Fruit fly (Drosophila melanogaster) whole organism, prepupa: ENCODE data around the gene Jwa.

Experiments used
- Blimp-1 ChIP-seq: fragments of 200-800 bp; sonication (Bioruptor generic); optimal IDR thresholded peaks from 3 replicates; lab custom pipeline; 2017; ENCODE audit warnings: missing biosample characterization, missing genetic modification characterization, mild to moderate bottlenecking, moderate library complexity, missing genetic modification reagents
- CG10669 ChIP-seq: fragments of 200-800 bp; sonication (Bioruptor generic); optimal IDR thresholded peaks from 3 replicates; lab custom pipeline; 2018; ENCODE audit warnings: missing biosample characterization, mild to moderate bottlenecking, missing genetic modification characterization, moderate library complexity
- CG11294 ChIP-seq: fragments of 200-800 bp; sonication (Bioruptor generic); IDR thresholded peaks from 2 replicates; pipeline ENCODE4 v1.3.6; 2022; ENCODE audit warnings: missing biosample characterization, missing genetic modification characterization
- CG11762 ChIP-seq: fragments of 200-800 bp; sonication (Bioruptor generic); optimal IDR thresholded peaks from 3 replicates; lab custom pipeline; 2016; ENCODE audit warnings: missing biosample characterization, missing genetic modification characterization; ENCODE audit not compliant: insufficient read depth
- CG15336 ChIP-seq: fragments of 200-800 bp; sonication (Bioruptor generic); IDR thresholded peaks from 2 replicates; pipeline ENCODE4 v1.3.6; 2022; ENCODE audit warnings: missing biosample characterization, missing genetic modification characterization
- CG1621 ChIP-seq: fragments of 200-800 bp; sonication (Bioruptor generic); optimal IDR thresholded peaks from 3 replicates; lab custom pipeline; 2018; ENCODE audit warnings: missing biosample characterization, mild to moderate bottlenecking, missing genetic modification characterization
- CG16779 ChIP-seq: fragments of 200-800 bp; sonication (Bioruptor generic); optimal IDR thresholded peaks from 3 replicates; lab custom pipeline; 2017; ENCODE audit warnings: missing biosample characterization, mild to moderate bottlenecking, missing genetic modification characterization
- CG3032 ChIP-seq: fragments of 200-800 bp; optimal IDR thresholded peaks from 2 replicates; lab custom pipeline; 2019; ENCODE audit warnings: missing biosample characterization, mild to moderate bottlenecking, missing genetic modification characterization, moderate library complexity
- CG31627 ChIP-seq: fragments of 200-800 bp; sonication (Bioruptor generic); optimal IDR thresholded peaks from 3 replicates; lab custom pipeline; 2016; ENCODE audit warnings: missing biosample characterization, missing genetic modification characterization
- CG32006 ChIP-seq: fragments of 200-800 bp; sonication (Bioruptor generic); optimal IDR thresholded peaks from 3 replicates; lab custom pipeline; 2017; ENCODE audit warnings: missing biosample characterization, mild to moderate bottlenecking, missing genetic modification characterization
- CG3919 ChIP-seq: fragments of 200-800 bp; sonication (Bioruptor generic); optimal IDR thresholded peaks from 3 replicates; lab custom pipeline; 2016; ENCODE audit warnings: missing biosample characterization, missing genetic modification characterization
- CG4318 ChIP-seq: fragments of 200-800 bp; sonication (Bioruptor generic); optimal IDR thresholded peaks from 3 replicates; lab custom pipeline; 2017; ENCODE audit warnings: missing biosample characterization, mild to moderate bottlenecking, missing genetic modification characterization
- CG6276 ChIP-seq: fragments of 200-800 bp; sonication (Bioruptor generic); optimal IDR thresholded peaks from 2 replicates; lab custom pipeline; 2017; ENCODE audit warnings: missing biosample characterization, mild to moderate bottlenecking, missing genetic modification characterization
- CG6808 ChIP-seq: fragments of 200-800 bp; sonication (Bioruptor generic); optimal IDR thresholded peaks from 3 replicates; lab custom pipeline; 2017; ENCODE audit warnings: missing biosample characterization, missing genetic modification characterization, mild to moderate bottlenecking, moderate library complexity, missing genetic modification reagents
- CG6854 ChIP-seq: fragments of 200-800 bp; sonication (Bioruptor generic); optimal IDR thresholded peaks from 2 replicates; lab custom pipeline; 2017; ENCODE audit warnings: missing biosample characterization, mild to moderate bottlenecking, missing genetic modification characterization
- CG7368 ChIP-seq: fragments of 200-800 bp; sonication (Bioruptor generic); optimal IDR thresholded peaks from 3 replicates; lab custom pipeline; 2016; ENCODE audit warnings: missing biosample characterization, missing genetic modification characterization
- CG8119 ChIP-seq: fragments of 200-800 bp; sonication (Bioruptor generic); IDR thresholded peaks from 3 replicates; pipeline ENCODE4 v1.3.6; 2022; ENCODE audit warnings: missing biosample characterization, missing genetic modification characterization
- Eip75B ChIP-seq: fragments of 200-800 bp; sonication (Bioruptor generic); optimal IDR thresholded peaks from 3 replicates; lab custom pipeline; 2016; ENCODE audit warnings: missing biosample characterization, missing genetic modification characterization
- Eip78C ChIP-seq: fragments of 200-800 bp; sonication (Bioruptor generic); peaks from one replicate; lab custom pipeline; 2016; ENCODE audit warnings: missing biosample characterization, missing genetic modification characterization
- Ets21C ChIP-seq: fragments of 200-800 bp; sonication (Bioruptor generic); optimal IDR thresholded peaks from 3 replicates; lab custom pipeline; 2016; ENCODE audit warnings: missing biosample characterization, missing genetic modification characterization
- Hr4 ChIP-seq: fragments of 200-800 bp; sonication (Bioruptor generic); optimal IDR thresholded peaks from 3 replicates; lab custom pipeline; 2016; ENCODE audit warnings: missing biosample characterization, missing genetic modification characterization
- Met ChIP-seq: fragments of 200-800 bp; sonication (Bioruptor generic); optimal IDR thresholded peaks from 3 replicates; lab custom pipeline; 2016; ENCODE audit warnings: missing biosample characterization, missing genetic modification characterization
- OdsH ChIP-seq: fragments of 200-800 bp; sonication (Bioruptor generic); optimal IDR thresholded peaks from 3 replicates; lab custom pipeline; 2016; ENCODE audit warnings: missing biosample characterization, missing genetic modification characterization
- Smox ChIP-seq: fragments of 200-800 bp; sonication (Bioruptor generic); optimal IDR thresholded peaks from 3 replicates; lab custom pipeline; 2016; ENCODE audit warnings: missing biosample characterization, missing genetic modification characterization
- Sox102F ChIP-seq: fragments of 200-800 bp; sonication (Bioruptor generic); optimal IDR thresholded peaks from 2 replicates; lab custom pipeline; 2016; ENCODE audit warnings: missing biosample characterization, mild to moderate bottlenecking, missing genetic modification characterization
- Sox14 ChIP-seq: fragments of 200-800 bp; sonication (Bioruptor generic); optimal IDR thresholded peaks from 3 replicates; lab custom pipeline; 2016; ENCODE audit warnings: missing biosample characterization, missing genetic modification characterization
- Sox15 ChIP-seq: fragments of 200-800 bp; sonication (Bioruptor generic); optimal IDR thresholded peaks from 3 replicates; lab custom pipeline; 2016; ENCODE audit warnings: missing biosample characterization, missing genetic modification characterization
- dsx ChIP-seq: fragments of 200-800 bp; optimal IDR thresholded peaks from 3 replicates; lab custom pipeline; 2019; ENCODE audit warnings: missing biosample characterization, mild to moderate bottlenecking, missing genetic modification characterization, moderate library complexity; ENCODE audit not compliant: poor library complexity, severe bottlenecking
- eg ChIP-seq: fragments of 200-800 bp; sonication (Bioruptor generic); IDR thresholded peaks from 3 replicates; pipeline ENCODE4 v1.3.6; 2022; ENCODE audit warnings: missing biosample characterization, missing genetic modification characterization
- esn ChIP-seq: fragments of 200-800 bp; sonication (Bioruptor generic); optimal IDR thresholded peaks from 2 replicates; lab custom pipeline; 2016; ENCODE audit warnings: missing biosample characterization, mild to moderate bottlenecking, missing genetic modification characterization, moderate library complexity
- fd85E ChIP-seq: fragments of 200-800 bp; sonication (Bioruptor generic); optimal IDR thresholded peaks from 3 replicates; lab custom pipeline; 2016; ENCODE audit warnings: missing biosample characterization, missing genetic modification characterization
- fkh ChIP-seq: fragments of 200-800 bp; sonication (Bioruptor generic); optimal IDR thresholded peaks from 3 replicates; lab custom pipeline; 2017; ENCODE audit warnings: missing biosample characterization, mild to moderate bottlenecking, missing genetic modification characterization, moderate library complexity
- net ChIP-seq: fragments of 200-800 bp; sonication (Bioruptor generic); optimal IDR thresholded peaks from 3 replicates; lab custom pipeline; 2016; ENCODE audit warnings: missing biosample characterization, missing genetic modification characterization
- pdm3 ChIP-seq: fragments of 200-800 bp; sonication (Bioruptor generic); optimal IDR thresholded peaks from 3 replicates; lab custom pipeline; 2016; ENCODE audit warnings: missing biosample characterization, missing genetic modification characterization
- salr ChIP-seq, 2 experiments: fragments of 200-800 bp; sonication (Bioruptor generic); optimal IDR thresholded peaks; 3 replicates each; lab custom pipeline; 2016 to 2018; ENCODE audit warnings: missing biosample characterization in 2 of 2, missing genetic modification characterization in 2 of 2, mild to moderate bottlenecking in 1 of 2
- spab ChIP-seq: fragments of 200-800 bp; sonication (Bioruptor generic); optimal IDR thresholded peaks from 2 replicates; lab custom pipeline; 2017; ENCODE audit warnings: missing biosample characterization, mild to moderate bottlenecking, missing genetic modification characterization, missing genetic modification reagents
- ss ChIP-seq, 2 experiments: fragments of 200-800 bp; sonication (Bioruptor generic); optimal IDR thresholded peaks; 2 replicates in 1 of 2; 3 replicates in 1 of 2; lab custom pipeline; 2017 to 2018; ENCODE audit warnings: mild to moderate bottlenecking in 2 of 2, missing biosample characterization in 2 of 2, missing genetic modification characterization in 2 of 2, moderate library complexity in 1 of 2
- svp ChIP-seq: fragments of 200-800 bp; sonication (Bioruptor generic); peaks from one replicate; lab custom pipeline; 2016; ENCODE audit warnings: missing biosample characterization, missing genetic modification characterization
- topi ChIP-seq: fragments of 200-800 bp; sonication (Bioruptor generic); optimal IDR thresholded peaks from 3 replicates; lab custom pipeline; 2016; ENCODE audit warnings: missing biosample characterization, missing genetic modification characterization
- vri ChIP-seq: fragments of 200-800 bp; sonication (Bioruptor generic); optimal IDR thresholded peaks from 3 replicates; lab custom pipeline; 2016; ENCODE audit warnings: missing biosample characterization, mild to moderate bottlenecking, missing genetic modification characterization

Jwa gene

dm6 chr2L:18735553-18736167, 30.2 kb upstream of the Jwa start:
- peak; percentile 48; the same call in 1 of the 3 replicates for TF ChIP-seq eg (GFP tag; lab: Robert Waterston, UW)
- peak; percentile 11 for TF ChIP-seq svp
- TF ChIP-seq OdsH (GFP tag; lab: Kevin White, UChicago), result no peak
- TF ChIP-seq CG11294 (GFP tag; lab: Robert Waterston, UW), result no peak
- TF ChIP-seq CG15336 (GFP tag; lab: Robert Waterston, UW), result no peak
- TF ChIP-seq vri (GFP tag; lab: Kevin White, UChicago), result no peak
- peak; percentile 52 for TF ChIP-seq fkh
- TF ChIP-seq topi (GFP tag; lab: Kevin White, UChicago), result no peak
- no peak for TF ChIP-seq Hr4 (GFP tag; lab: Kevin White, UChicago)
- no peak for TF ChIP-seq spab (GFP tag; lab: Kevin White, UChicago)
- TF ChIP-seq Sox15, result no peak
- no peak for TF ChIP-seq fd85E (GFP tag; lab: Kevin White, UChicago)
- TF ChIP-seq Sox14 (GFP tag; lab: Kevin White, UChicago), result no peak
- no peak for TF ChIP-seq Sox102F (GFP tag; lab: Kevin White, UChicago)
- no peak for TF ChIP-seq CG3032
- no peak for TF ChIP-seq Blimp-1 (GFP tag; lab: Kevin White, UChicago)
- TF ChIP-seq CG8119 (GFP tag; lab: Robert Waterston, UW), result no peak
- TF ChIP-seq CG31627, result no peak

- peak; percentile 37 for TF ChIP-seq CG6808 (GFP tag; lab: Kevin White, UChicago)
- peak; percentile 54 for TF ChIP-seq Eip78C (GFP tag; lab: Kevin White, UChicago)
- TF ChIP-seq Smox (GFP tag; lab: Kevin White, UChicago), result peak; percentile 25
- peak; percentile 38 to 56 for TF ChIP-seq ss (GFP tag; optimal IDR thresholded peaks at IDR 0.05; lab: Kevin White, UChicago)
- TF ChIP-seq esn, result peak; percentile 12
- no peak for TF ChIP-seq CG6276 (GFP tag; lab: Kevin White, UChicago)
- TF ChIP-seq Eip75B (GFP tag; lab: Kevin White, UChicago), result peak; percentile 42
- TF ChIP-seq CG6854 (GFP tag; lab: Kevin White, UChicago), result no peak
- peak; percentile 31 for TF ChIP-seq CG1621 (tag; lab: Kevin White, UChicago)
- peak; percentile 28 for TF ChIP-seq dsx (GFP tag; lab: Kevin White, UChicago)
- TF ChIP-seq CG31627, result no peak
- TF ChIP-seq net (GFP tag; lab: Kevin White, UChicago), result peak; percentile 12
- peak; percentile 27 for TF ChIP-seq OdsH (GFP tag; lab: Kevin White, UChicago)
- TF ChIP-seq Sox102F (GFP tag; lab: Kevin White, UChicago), result peak; percentile 6
- no peak for TF ChIP-seq pdm3
- peak; percentile 4 for TF ChIP-seq CG7368 (GFP tag; lab: Kevin White, UChicago)
- peak; percentile 42 for TF ChIP-seq CG3919
- peak; percentile 49 for TF ChIP-seq CG32006 (GFP tag; lab: Kevin White, UChicago)
- TF ChIP-seq Ets21C (GFP tag; lab: Kevin White, UChicago), result no peak
- peak; percentile 33 for TF ChIP-seq topi (GFP tag; lab: Kevin White, UChicago)
- peak; percentile 77 for TF ChIP-seq svp
- TF ChIP-seq CG16779 (tag; lab: Kevin White, UChicago), result peak; percentile 2
- peak; percentile 40; the same call in 1 of the 3 replicates for TF ChIP-seq eg (GFP tag; lab: Robert Waterston, UW)
These were observed 27.4 kb upstream of the Jwa start for dm6 chr2L:18732760-18733530.

- TF ChIP-seq eg (GFP tag; lab: Robert Waterston, UW) (no peak), Met (no peak), CG10669 (GFP tag; lab: Kevin White, UChicago) (no peak), CG15336 (GFP tag; lab: Robert Waterston, UW) (no peak), OdsH (GFP tag; lab: Kevin White, UChicago) (no peak), CG1621 (tag; lab: Kevin White, UChicago) (no peak), CG11294 (GFP tag; lab: Robert Waterston, UW) (no peak), CG4318 (GFP tag; lab: Kevin White, UChicago) (no peak), Sox102F (GFP tag; lab: Kevin White, UChicago) (no peak), dsx (GFP tag; lab: Kevin White, UChicago) (no peak), svp (no peak), pdm3 (no peak), fkh (no peak), salr (GFP tag; optimal IDR thresholded peaks at IDR 0.05; lab: Kevin White, UChicago) (no peak), CG11762 (GFP tag; lab: Kevin White, UChicago) (no peak)
These were observed 26.8 kb upstream of the Jwa start, which contains the start of gene CG10348 for dm6 chr2L:18732291-18732690. Gene CG10348 (minus strand): TSS chr2L:18732524.
